Worm (Caenorhabditis elegans): ENCODE measurements around the gene T15B7.15.
A peak's percentile ranks its signal among the peaks of the same experiment; 100 is the strongest.

Gene T15B7.15

DNA sequence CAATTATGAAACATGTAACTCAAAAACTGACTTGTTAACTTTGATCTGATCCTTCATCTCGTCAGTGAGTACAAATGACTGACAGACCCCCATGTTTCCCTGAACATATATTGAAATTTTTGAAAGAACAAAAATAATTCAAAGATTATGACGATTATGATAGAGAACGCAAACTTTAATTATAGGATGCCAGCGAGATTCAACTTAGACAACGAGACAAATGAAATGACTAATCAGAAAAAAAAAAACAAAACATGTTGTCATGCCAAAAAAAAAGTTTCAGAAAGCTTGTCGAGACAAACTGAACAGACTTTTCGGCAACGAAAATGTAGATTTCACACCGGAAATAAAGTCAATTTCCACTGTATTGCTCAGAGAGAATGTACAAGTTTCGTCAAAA lies 16.2 kb upstream of the T15B7.15 start, which contains the start of gene gpa-10:
TSS of gene gpa-10 (minus strand) at position 101 of the 400 bp plus-strand sequence.
- no peak for TF ChIP-seq mdl-1 (tag; optimal IDR thresholded peaks at IDR 0.05)
- TF ChIP-seq ceh-63 (GFP tag; optimal IDR thresholded peaks at IDR 0.05) = no peak
- TF ChIP-seq F16B12.6 (tag; optimal IDR thresholded peaks at IDR 0.05) = no peak
- TF ChIP-seq ceh-8 (GFP tag; optimal IDR thresholded peaks at IDR 0.05) = no peak
- no peak for TF ChIP-seq unc-98 (GFP tag; IDR thresholded peaks at IDR 0.05)
- TF ChIP-seq xbp-1 (tag; optimal IDR thresholded peaks at IDR 0.05) = no peak
- TF ChIP-seq ces-1 (GFP tag; optimal IDR thresholded peaks at IDR 0.05) = no peak
- no peak for TF ChIP-seq unc-62 (GFP tag; optimal IDR thresholded peaks at IDR 0.05)
- TF ChIP-seq ceh-90 (tag; optimal IDR thresholded peaks at IDR 0.05) = no peak
- no peak for TF ChIP-seq pax-3 (tag; optimal IDR thresholded peaks at IDR 0.05)
- no peak for TF ChIP-seq hlh-17 (GFP tag; optimal IDR thresholded peaks at IDR 0.05; ENCODE audit: borderline replicate concordance)
- TF ChIP-seq skn-1 (tag; optimal IDR thresholded peaks at IDR 0.05) = no peak

DNA sequence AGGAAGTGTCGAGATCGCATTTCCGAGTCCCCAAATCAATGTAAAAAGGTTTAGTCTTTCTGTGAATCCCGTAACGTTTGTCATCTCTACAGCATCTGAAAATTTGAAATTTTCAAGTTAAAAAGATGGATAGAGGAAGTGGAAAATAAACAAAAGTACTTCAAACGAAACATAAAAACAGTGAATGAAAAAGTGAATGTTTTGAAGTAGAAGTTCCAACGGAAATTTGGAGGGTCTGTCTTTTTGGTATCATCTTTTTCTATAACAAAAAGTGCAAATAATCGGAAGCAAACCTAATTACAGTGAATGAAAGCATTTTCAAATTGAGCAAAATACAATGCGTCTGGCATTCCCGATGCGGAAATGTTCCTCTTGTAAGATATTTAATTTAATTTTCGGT lies 8.0 kb upstream of the T15B7.15 start, which contains the start of gene lgc-54:
TSS of gene lgc-54 (minus strand) at position 101 of the 400 bp plus-strand sequence.
- no peak for TF ChIP-seq isw-1 (GFP tag; IDR thresholded peaks at IDR 0.05)

DNA sequence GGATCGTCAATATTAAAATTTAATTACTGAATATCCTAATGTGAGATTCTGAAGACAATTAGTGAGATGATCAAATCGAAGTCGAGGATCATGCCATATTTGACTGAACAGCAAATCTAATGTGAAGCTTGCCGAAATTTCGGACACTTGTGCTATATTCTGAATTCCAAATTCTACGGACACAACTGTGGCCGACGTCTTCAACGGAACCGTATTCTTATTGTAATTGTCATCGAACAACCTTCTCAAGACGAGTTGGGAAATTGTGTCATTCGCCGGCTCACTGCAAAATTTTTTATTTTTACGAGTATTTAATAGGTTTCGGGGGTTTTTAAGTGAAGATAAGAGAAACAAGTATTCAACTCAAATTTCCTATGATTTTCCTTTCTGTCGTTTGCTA lies 4.0 kb upstream of the T15B7.15 start, which contains the start of gene T15B7.1:
TSS of gene T15B7.1 (plus strand) at position 301 of the 400 bp plus-strand sequence.
- TF ChIP-seq efl-1 (optimal IDR thresholded peaks at IDR 0.05) = no peak
- TF ChIP-seq efl-1 (GFP tag; optimal IDR thresholded peaks at IDR 0.05 in 1 of 2) = peak in 1 of 2 experiments; percentile 25
- no peak for TF ChIP-seq ces-1 (GFP tag; optimal IDR thresholded peaks at IDR 0.05)

DNA sequence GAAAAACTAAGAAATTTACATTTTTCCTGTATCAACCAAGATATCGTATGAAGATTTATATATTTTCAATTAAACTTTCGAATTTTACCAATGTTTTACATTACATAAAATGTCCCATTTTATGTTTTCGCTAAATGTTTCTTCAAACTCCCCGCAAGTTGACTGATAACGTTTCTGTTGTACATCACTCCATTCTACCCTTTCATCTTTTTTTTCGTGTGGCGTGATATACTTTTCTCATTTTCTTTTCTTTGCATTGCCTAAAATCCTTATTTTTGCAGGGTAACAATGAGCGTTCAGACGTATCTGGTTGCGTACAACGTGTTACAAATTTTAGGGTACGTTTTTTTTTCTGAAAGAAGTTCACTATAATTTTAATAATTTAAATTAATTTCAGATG lies 543 bp upstream of the T15B7.15 start, which contains the start of gene hpo-8:
TSS of gene hpo-8 (plus strand) at position 282 of the 400 bp plus-strand sequence.
- TF ChIP-seq lin-35 (GFP tag; optimal IDR thresholded peaks at IDR 0.05) (no peak), efl-1 (optimal IDR thresholded peaks at IDR 0.05) (no peak), efl-1 (GFP tag; optimal IDR thresholded peaks at IDR 0.05 in 1 of 2) (peak in 1 of 2 experiments; percentile 89)

DNA sequence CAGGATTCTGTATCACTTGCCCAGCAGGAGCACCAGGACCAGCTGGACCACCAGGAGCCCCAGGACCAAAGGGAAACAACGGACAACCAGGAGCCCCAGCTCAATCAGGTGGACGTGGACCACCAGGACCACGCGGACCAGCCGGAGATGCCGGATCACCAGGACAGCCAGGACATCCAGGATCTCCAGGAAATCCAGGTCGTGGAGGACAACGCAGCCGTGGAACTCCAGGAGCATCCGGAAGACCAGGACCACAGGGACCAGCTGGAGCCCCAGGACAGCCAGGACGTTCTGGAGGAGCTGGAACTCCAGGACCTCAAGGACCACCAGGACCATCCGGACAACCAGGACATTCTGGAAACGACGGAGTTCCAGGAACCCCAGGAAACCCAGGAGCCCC lies 2.4 kb downstream of the T15B7.15 start:
- TF ChIP-seq ceh-63 (GFP tag; optimal IDR thresholded peaks at IDR 0.05) (no peak), fos-1 (tag; optimal IDR thresholded peaks at IDR 0.05) (no peak), ztf-11 (tag; optimal IDR thresholded peaks at IDR 0.05) (no peak), hpl-2 (GFP tag; optimal IDR thresholded peaks at IDR 0.05) (no peak), egl-27 (tag; optimal IDR thresholded peaks at IDR 0.05) (no peak), mef-2 (tag; optimal IDR thresholded peaks at IDR 0.05) (no peak), nhr-47 (tag; optimal IDR thresholded peaks at IDR 0.05) (no peak), jun-1 (tag; optimal IDR thresholded peaks at IDR 0.05) (no peak), efl-1 (optimal IDR thresholded peaks at IDR 0.05) (no peak), efl-1 (GFP tag; optimal IDR thresholded peaks at IDR 0.05 in 1 of 2) (no peak)

DNA sequence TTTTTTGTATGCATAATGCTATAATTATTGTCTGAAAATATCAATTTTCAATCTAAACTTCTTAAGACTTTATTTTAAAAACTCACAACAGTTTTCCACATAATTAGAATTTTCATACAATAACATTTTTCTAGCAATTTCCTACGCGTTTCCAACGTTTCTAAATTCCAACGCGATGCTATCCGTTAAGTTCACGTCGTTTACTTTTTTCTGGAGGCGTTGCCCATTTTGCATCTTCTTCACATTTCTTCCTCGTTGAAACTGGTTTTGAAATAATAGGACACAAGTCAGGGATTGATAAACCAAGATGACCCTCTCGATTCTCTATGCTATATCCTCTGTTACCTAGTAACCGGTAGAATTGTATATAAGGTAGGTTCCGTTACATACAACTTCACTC lies 3.2 kb downstream of the T15B7.15 start, which contains the start of the genes T15B7.14 and col-143:
TSS of gene T15B7.14 (minus strand) at position 101 of the 400 bp plus-strand sequence.
TSS of gene col-143 (plus strand) at position 394 of the 400 bp plus-strand sequence.
- TF ChIP-seq efl-1 (optimal IDR thresholded peaks at IDR 0.05) (no peak), efl-1 (GFP tag; optimal IDR thresholded peaks at IDR 0.05 in 1 of 2) (peak in 1 of 2 experiments; percentile 46), hlh-17 (GFP tag; optimal IDR thresholded peaks at IDR 0.05; ENCODE audit: borderline replicate concordance) (no peak)

DNA sequence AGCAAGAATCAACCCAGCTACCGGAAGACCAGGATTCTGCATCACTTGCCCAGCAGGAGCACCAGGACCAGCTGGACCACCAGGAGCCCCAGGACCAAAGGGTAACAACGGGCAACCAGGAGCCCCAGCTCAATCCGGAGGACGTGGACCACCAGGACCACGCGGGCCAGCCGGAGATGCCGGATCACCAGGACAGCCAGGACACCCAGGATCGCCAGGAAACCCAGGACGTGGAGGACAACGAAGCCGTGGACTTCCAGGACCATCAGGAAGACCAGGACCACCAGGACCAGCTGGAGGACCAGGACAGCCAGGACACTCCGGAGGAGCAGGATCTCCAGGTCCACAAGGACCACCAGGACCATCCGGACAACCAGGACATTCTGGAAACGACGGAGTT lies 6.9 kb downstream of the T15B7.15 start:
- TF ChIP-seq dpl-1 (GFP tag; optimal IDR thresholded peaks at IDR 0.05) = no peak

DNA sequence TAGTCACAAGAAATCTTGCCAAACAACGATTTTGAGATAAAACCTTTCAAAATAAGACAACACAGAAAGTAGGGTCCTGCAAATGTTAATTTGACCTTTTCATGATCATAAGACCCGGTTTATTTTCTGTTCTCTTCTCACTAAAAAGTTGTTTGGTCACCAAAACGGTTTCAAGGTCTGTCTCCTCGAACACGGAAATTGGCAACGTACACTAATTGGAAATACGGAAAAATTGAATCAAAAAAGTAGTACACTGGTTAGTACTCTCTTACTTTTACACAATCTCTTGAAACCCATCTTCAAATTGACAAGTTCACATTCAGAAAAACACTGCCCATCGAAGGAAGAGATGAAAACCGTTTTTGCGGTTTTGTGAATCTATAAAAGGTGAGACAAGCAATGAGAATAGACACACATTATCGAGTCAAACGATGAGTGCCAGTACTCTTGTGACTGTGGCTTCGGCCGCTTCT lies 7.7 kb downstream of the T15B7.15 start, which contains the start of gene col-142:
TSS of gene col-142 (plus strand) at position 423 of the 473 bp plus-strand sequence.
- TF ChIP-seq lin-14 (GFP tag; optimal IDR thresholded peaks at IDR 0.05) (peak; percentile 64), lsy-2 (tag; optimal IDR thresholded peaks at IDR 0.05) (no peak), nhr-85 (tag) (peak; percentile 84)

Measured in whole organism, L1 larva.